Worm (Caenorhabditis elegans) whole organism, L2 larva: Measurements from ENCODE around the gene lgg-3.

Experiments used
- nhr-11 ChIP-seq: fragments of 150-350 bp; optimal IDR thresholded peaks from 2 replicates; lab custom pipeline; 2014; ENCODE audit warnings: missing biosample characterization, missing genetic modification characterization
- nhr-77 ChIP-seq: fragments of 150-350 bp; optimal IDR thresholded peaks from 2 replicates; lab custom pipeline; 2014; ENCODE audit warnings: missing biosample characterization, missing genetic modification characterization
- unc-62 ChIP-seq: fragments of 150-350 bp; optimal IDR thresholded peaks from 2 replicates; lab custom pipeline; 2014; ENCODE audit warnings: missing biosample characterization, missing genetic modification reagents, missing genetic modification characterization

- TF ChIP-seq nhr-77 (no peak), unc-62 (GFP tag; lab: Kevin White, UChicago) (no peak), nhr-11 (tag; lab: Kevin White, UChicago) (no peak)
Measured at ce11 chrIII:5663521-5663920, 34.3 kb downstream of the lgg-3 start.
